Worm (Caenorhabditis elegans): ENCODE data around the gene F20A1.8.
A peak's percentile ranks its signal among the peaks of the same experiment; 100 is the strongest.

Gene F20A1.8

DNA sequence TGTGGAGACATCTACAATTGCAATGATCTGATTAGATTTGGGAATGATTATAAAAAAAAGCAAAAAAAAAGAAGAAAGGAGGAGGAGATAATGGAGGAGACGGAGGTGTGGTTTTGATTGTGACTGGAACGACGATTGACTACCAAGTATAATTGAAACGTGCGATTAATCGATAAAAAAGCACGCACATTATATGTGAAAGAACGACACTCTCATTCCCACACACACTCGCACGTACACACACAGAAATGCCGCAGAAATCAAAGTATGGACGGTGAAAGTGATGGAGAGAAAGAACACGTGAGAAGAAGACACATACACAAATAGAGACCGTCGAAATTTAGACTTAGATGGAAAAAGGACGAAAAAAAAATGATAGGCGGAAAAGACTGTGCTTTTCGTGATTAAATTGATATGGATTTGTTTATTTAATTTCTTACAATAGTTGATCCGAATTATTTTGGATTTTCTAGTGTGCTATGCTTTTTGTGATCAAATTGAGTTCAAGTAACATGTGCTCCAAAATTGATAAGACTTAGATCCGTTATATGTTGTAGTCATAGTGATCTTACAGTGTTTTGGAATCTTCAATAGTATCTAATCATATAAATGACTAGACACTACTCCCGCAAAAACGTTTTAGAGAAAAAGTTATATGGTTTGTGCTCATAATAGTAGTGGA lies 46.4 kb upstream of the F20A1.8 start, which contains the start of gene nhr-135:
TSS of gene nhr-135 (minus strand) at position 51 of the 682 bp plus-strand sequence.
- no peak for TF ChIP-seq fos-1 (tag; optimal IDR thresholded peaks at IDR 0.05)
- TF ChIP-seq R02D3.7 (tag; optimal IDR thresholded peaks at IDR 0.05), result no peak
- no peak for TF ChIP-seq lin-39 (tag; optimal IDR thresholded peaks at IDR 0.05)
- no peak for TF ChIP-seq ztf-4 (tag; optimal IDR thresholded peaks at IDR 0.05)
- no peak for TF ChIP-seq ama-1 (optimal IDR thresholded peaks at IDR 0.05)
- no peak for TF ChIP-seq egl-27 (tag; optimal IDR thresholded peaks at IDR 0.05)
- peak; percentile 30 for TF ChIP-seq hmg-11 (tag; optimal IDR thresholded peaks at IDR 0.05)
- no peak for TF ChIP-seq tbx-2 (tag; optimal IDR thresholded peaks at IDR 0.05)
- TF ChIP-seq aly-2 (tag; optimal IDR thresholded peaks at IDR 0.05), result no peak
- TF ChIP-seq unc-39 (tag; optimal IDR thresholded peaks at IDR 0.05), result no peak
- peak; percentile 40 for TF ChIP-seq nfya-1 (tag; optimal IDR thresholded peaks at IDR 0.05; ENCODE audit: insufficient read depth)
- TF ChIP-seq ZK546.5 (tag; optimal IDR thresholded peaks at IDR 0.05), result no peak
- no peak for TF ChIP-seq lsy-12 (tag; optimal IDR thresholded peaks at IDR 0.05)
- TF ChIP-seq ceh-16 (tag; optimal IDR thresholded peaks at IDR 0.05), result no peak
- TF ChIP-seq mdl-1 (tag; optimal IDR thresholded peaks at IDR 0.05), result peak; percentile 77
- TF ChIP-seq fkh-2 (tag; optimal IDR thresholded peaks at IDR 0.05), result no peak
- no peak for TF ChIP-seq eor-1 (tag; optimal IDR thresholded peaks at IDR 0.05)
- TF ChIP-seq lin-15B (tag; optimal IDR thresholded peaks at IDR 0.05), result no peak
- no peak for TF ChIP-seq sea-2 (GFP tag; optimal IDR thresholded peaks at IDR 0.05)
- TF ChIP-seq ceh-9 (tag; optimal IDR thresholded peaks at IDR 0.05), result no peak
- no peak for TF ChIP-seq zag-1 (tag; optimal IDR thresholded peaks at IDR 0.05)
- TF ChIP-seq nhr-77 (tag; optimal IDR thresholded peaks at IDR 0.05), result no peak
- TF ChIP-seq elt-2 (tag; optimal IDR thresholded peaks at IDR 0.05), result peak; percentile 92
- TF ChIP-seq nhr-28 (tag; optimal IDR thresholded peaks at IDR 0.05), result no peak
- TF ChIP-seq nhr-25 (tag; optimal IDR thresholded peaks at IDR 0.05), result peak; percentile 54
- TF ChIP-seq elt-3 (tag; optimal IDR thresholded peaks at IDR 0.05), result peak in 1 of 3 experiments; percentile 72
- TF ChIP-seq ceh-82 (tag; optimal IDR thresholded peaks at IDR 0.05), result no peak
- TF ChIP-seq nhr-76 (tag; optimal IDR thresholded peaks at IDR 0.05), result no peak
- TF ChIP-seq nhr-12 (tag; optimal IDR thresholded peaks at IDR 0.05), result no peak
- TF ChIP-seq daf-12 (tag; optimal IDR thresholded peaks at IDR 0.05), result no peak
- TF ChIP-seq fkh-10 (GFP tag; optimal IDR thresholded peaks at IDR 0.05), result no peak
- TF ChIP-seq ceh-28 (tag; optimal IDR thresholded peaks at IDR 0.05), result peak; percentile 59
- TF ChIP-seq jun-1 (tag; optimal IDR thresholded peaks at IDR 0.05), result peak; percentile 77
- TF ChIP-seq mml-1 (tag; optimal IDR thresholded peaks at IDR 0.05), result no peak
- TF ChIP-seq pqm-1 (tag; optimal IDR thresholded peaks at IDR 0.05), result peak; percentile 89
- TF ChIP-seq snpc-4 (tag; optimal IDR thresholded peaks at IDR 0.05), result peak; percentile 46
- TF ChIP-seq skn-1 (tag; optimal IDR thresholded peaks at IDR 0.05), result no peak
- peak; percentile 85 for TF ChIP-seq pha-4 (tag; optimal IDR thresholded peaks at IDR 0.05)
- TF ChIP-seq nhr-43 (tag; optimal IDR thresholded peaks at IDR 0.05; ENCODE audit: poor library complexity, severe bottlenecking), result peak; percentile 27

DNA sequence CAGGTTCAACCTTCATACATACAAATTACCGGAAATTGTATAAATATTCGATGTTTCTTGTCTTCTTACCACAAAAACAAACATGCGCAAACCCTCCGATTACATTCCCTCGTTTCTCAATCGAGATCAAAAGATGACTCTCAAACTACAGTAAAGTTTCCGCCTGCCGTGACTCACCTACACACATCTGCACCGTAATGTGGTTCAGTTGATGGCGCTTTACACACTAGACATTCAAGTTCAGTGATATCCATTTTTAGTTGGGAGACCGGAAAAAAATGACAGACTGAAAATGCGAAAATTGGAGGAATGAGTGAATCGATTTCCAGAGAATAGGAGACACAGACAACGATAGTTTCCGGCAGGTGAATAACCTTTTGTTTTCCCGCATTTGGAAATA lies 43.9 kb upstream of the F20A1.8 start, which contains the start of gene nhr-286:
TSS of gene nhr-286 (minus strand) at position 324 of the 400 bp plus-strand sequence.
- TF ChIP-seq ama-1 (optimal IDR thresholded peaks at IDR 0.05) (peak; percentile 64), mdl-1 (tag; optimal IDR thresholded peaks at IDR 0.05) (no peak), egl-5 (tag; optimal IDR thresholded peaks at IDR 0.05) (no peak)

DNA sequence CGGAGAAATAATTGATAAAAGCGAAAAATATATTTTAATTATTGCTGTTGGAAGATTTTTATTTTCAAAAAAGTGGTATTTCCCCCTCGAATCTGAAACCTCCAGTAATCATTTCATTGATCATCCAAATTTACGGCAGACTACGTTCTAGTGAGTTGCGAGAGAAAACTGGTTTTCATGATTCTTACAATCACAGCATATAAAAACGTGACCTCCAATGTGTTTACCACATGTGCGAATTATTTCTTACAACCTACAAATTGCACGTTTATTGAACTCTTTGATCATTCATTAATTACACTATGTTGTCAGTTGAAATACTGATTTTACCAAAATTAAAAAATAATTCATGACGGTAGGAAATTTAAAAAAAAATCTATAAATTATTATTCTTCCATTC lies 41.8 kb upstream of the F20A1.8 start:
- peak; percentile 73 for TF ChIP-seq nhr-43 (tag; optimal IDR thresholded peaks at IDR 0.05; ENCODE audit: poor library complexity, severe bottlenecking)
- no peak for TF ChIP-seq ceh-28 (tag; optimal IDR thresholded peaks at IDR 0.05)
- no peak for TF ChIP-seq unc-62 (GFP tag; optimal IDR thresholded peaks at IDR 0.05)
- no peak for TF ChIP-seq nhr-76 (tag; optimal IDR thresholded peaks at IDR 0.05)
- no peak for TF ChIP-seq skn-1 (tag; optimal IDR thresholded peaks at IDR 0.05)
- TF ChIP-seq elt-2 (tag; optimal IDR thresholded peaks at IDR 0.05), result no peak
- TF ChIP-seq fos-1 (tag; optimal IDR thresholded peaks at IDR 0.05), result no peak
- TF ChIP-seq zag-1 (tag; optimal IDR thresholded peaks at IDR 0.05), result no peak
- TF ChIP-seq mml-1 (tag; optimal IDR thresholded peaks at IDR 0.05), result no peak
- peak; percentile 76 for TF ChIP-seq nhr-25 (tag; optimal IDR thresholded peaks at IDR 0.05)
- TF ChIP-seq pha-4 (tag; optimal IDR thresholded peaks at IDR 0.05), result peak; percentile 12
- TF ChIP-seq pqm-1 (tag; optimal IDR thresholded peaks at IDR 0.05), result peak; percentile 36
- TF ChIP-seq eor-1 (tag; optimal IDR thresholded peaks at IDR 0.05), result no peak
- TF ChIP-seq daf-12 (tag; optimal IDR thresholded peaks at IDR 0.05), result no peak
- peak; percentile 33 for TF ChIP-seq nhr-23 (tag; optimal IDR thresholded peaks at IDR 0.05)
- TF ChIP-seq jun-1 (tag; optimal IDR thresholded peaks at IDR 0.05), result no peak
